Fruit fly (Drosophila melanogaster): ENCODE data around the gene Orct.

The Orct gene

DNA sequence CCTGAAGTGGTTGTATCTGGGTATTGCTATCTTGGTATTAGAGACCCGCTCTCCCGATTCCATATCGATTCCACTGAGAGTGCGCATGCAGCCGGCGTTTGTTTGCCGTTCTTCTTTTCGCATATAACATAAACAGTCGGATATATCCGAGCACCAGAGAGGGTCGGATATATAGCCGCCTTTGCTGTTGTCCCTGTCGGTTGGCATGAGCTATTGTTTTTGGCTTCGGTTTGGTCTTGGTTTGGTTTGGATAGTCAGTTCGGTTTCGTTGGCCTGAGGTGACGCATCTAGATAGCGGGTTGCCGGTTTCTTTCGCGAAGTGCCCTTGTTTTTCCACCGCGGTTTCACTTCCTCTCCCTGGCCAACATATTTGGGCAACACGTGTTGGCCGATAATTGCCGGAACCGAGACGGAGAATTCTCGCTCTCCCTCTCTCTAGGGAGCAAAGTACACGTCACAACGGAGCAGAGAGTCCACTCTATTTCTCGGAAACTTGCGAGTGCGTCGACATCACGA lies 3.2 kb upstream of the Orct start, which contains the start of gene Orct2 (continued):
- TF ChIP-seq jigr1 (GFP tag; IDR thresholded peaks at IDR 0.05) (no peak), Xrp1 (GFP tag; IDR thresholded peaks at IDR 0.05) (no peak), CG43689 (GFP tag; IDR thresholded peaks at IDR 0.05) (no peak), zen (tag; optimal IDR thresholded peaks at IDR 0.05) (no peak), z (GFP tag; IDR thresholded peaks at IDR 0.05) (0 out of 3 replicates have a peak, but pooled peaks have one; percentile 5), CG14050 (GFP tag; IDR thresholded peaks at IDR 0.05) (no peak), CG6765 (GFP tag; optimal IDR thresholded peaks at IDR 0.05) (no peak), CG31441 (GFP tag; IDR thresholded peaks at IDR 0.05) (no peak), CG17186 (GFP tag; optimal IDR thresholded peaks at IDR 0.05) (no peak), CG4820 (GFP tag; optimal IDR thresholded peaks at IDR 0.05) (no peak), CG8359 (GFP tag; optimal IDR thresholded peaks at IDR 0.05; ENCODE audit: borderline replicate concordance) (no peak), HLH4C (GFP tag; IDR thresholded peaks at IDR 0.05; ENCODE audit: partially characterized antibody) (no peak), CG10979 (tag; optimal IDR thresholded peaks at IDR 0.05) (no peak), gcm (GFP tag; optimal IDR thresholded peaks at IDR 0.05) (no peak), CG1792 (GFP tag; optimal IDR thresholded peaks at IDR 0.05) (no peak), hth (optimal IDR thresholded peaks at IDR 0.05) (no peak), Jarid2 (GFP tag; optimal IDR thresholded peaks at IDR 0.05) (peak; percentile 84), CG6689 (GFP tag; IDR thresholded peaks at IDR 0.05) (no peak), shn (GFP tag; optimal IDR thresholded peaks at IDR 0.05) (peak; percentile 2), lmd (GFP tag; IDR thresholded peaks at IDR 0.05) (no peak), CG9797 (GFP tag; optimal IDR thresholded peaks at IDR 0.05) (no peak), cato (GFP tag; optimal IDR thresholded peaks at IDR 0.05; ENCODE audit: borderline replicate concordance) (no peak), slou (GFP tag; optimal IDR thresholded peaks at IDR 0.05) (no peak), chinmo (GFP tag; IDR thresholded peaks at IDR 0.05; ENCODE audit: partially characterized antibody) (peak; percentile 90; the same call in 3 of the 4 replicates), CG10147 (GFP tag; optimal IDR thresholded peaks at IDR 0.05) (peak; percentile 1), kay (GFP tag; optimal IDR thresholded peaks at IDR 0.05) (peak; percentile 54), fu2 (GFP tag; optimal IDR thresholded peaks at IDR 0.05) (no peak), CoRest (tag; optimal IDR thresholded peaks at IDR 0.05) (no peak), so (GFP tag; IDR thresholded peaks at IDR 0.05) (no peak), dati (GFP tag; IDR thresholded peaks at IDR 0.05) (no peak), sd (tag; optimal IDR thresholded peaks at IDR 0.05) (peak; percentile 66), tll (GFP tag; optimal IDR thresholded peaks at IDR 0.05) (peak in 1 of 2 experiments; percentile 38), mam (GFP tag; optimal IDR thresholded peaks at IDR 0.05) (no peak), toy (GFP tag; IDR thresholded peaks at IDR 0.05) (no peak), H2.0 (GFP tag; IDR thresholded peaks at IDR 0.05) (no peak), kah (GFP tag; optimal IDR thresholded peaks at IDR 0.05) (no peak), CG18476 (GFP tag; optimal IDR thresholded peaks at IDR 0.05) (no peak), CG11560 (tag; IDR thresholded peaks at IDR 0.05) (no peak), Fer2 (tag; optimal IDR thresholded peaks at IDR 0.05) (no peak), CG1832 (GFP tag; optimal IDR thresholded peaks at IDR 0.05) (peak; percentile 72), Dad (GFP tag; optimal IDR thresholded peaks at IDR 0.05) (no peak), da (GFP tag; optimal IDR thresholded peaks at IDR 0.05) (no peak), pum (GFP tag; optimal IDR thresholded peaks at IDR 0.05) (no peak), ewg (GFP tag; optimal IDR thresholded peaks at IDR 0.05) (peak; percentile 84), CG3065 (GFP tag; optimal IDR thresholded peaks at IDR 0.05) (no peak), ttk (GFP tag; IDR thresholded peaks at IDR 0.05) (no peak), TFAM (GFP tag; optimal IDR thresholded peaks at IDR 0.05) (no peak), CG33557 (GFP tag; optimal IDR thresholded peaks at IDR 0.05) (no peak), CG15514 (GFP tag; optimal IDR thresholded peaks at IDR 0.05) (peak; percentile 46), Stat92E (GFP tag; optimal IDR thresholded peaks at IDR 0.05) (peak in 1 of 3 experiments; percentile 4), CG7271 (tag; optimal IDR thresholded peaks at IDR 0.05) (no peak)
